Worm (Caenorhabditis elegans) whole organism, L4 larva: ENCODE measurements around the gene klp-17.
A peak's percentile ranks its signal among the peaks of the same experiment; 100 is the strongest.

ENCODE experiments used
- F10B5.3 ChIP-seq: sonication (generic microtip); optimal IDR thresholded peaks from 2 replicates; lab custom pipeline; 2016; ENCODE audit warnings: mild to moderate bottlenecking, missing genetic modification characterization, missing compliant biosample characterization
- F26F4.8 ChIP-seq: fragments of 200-800 bp; sonication (Bioruptor generic); conservative IDR thresholded peaks from 2 replicates; pipeline ENCODE4 v1.3.6; 2022; ENCODE audit warnings: missing genetic modification characterization, missing compliant biosample characterization
- F37D6.2 ChIP-seq: sonication (generic microtip); optimal IDR thresholded peaks from 2 replicates; lab custom pipeline; 2016; ENCODE audit warnings: mild to moderate bottlenecking, missing genetic modification characterization, missing compliant biosample characterization
- F49E8.2 ChIP-seq: sonication (generic microtip); optimal IDR thresholded peaks from 2 replicates; lab custom pipeline; 2016; ENCODE audit warnings: missing compliant biosample characterization, mild to moderate bottlenecking, missing genetic modification characterization, borderline replicate concordance
- R02D3.7 ChIP-seq: fragments of 150-350 bp; sonication (generic microtip); optimal IDR thresholded peaks from 3 replicates; lab custom pipeline; 2014; ENCODE audit warnings: missing biosample characterization, missing genetic modification characterization
- Y75B8A.6 ChIP-seq: fragments of 200-800 bp; sonication (Bioruptor generic); IDR thresholded peaks from 2 replicates; pipeline ENCODE4 v1.3.6; 2022; ENCODE audit warnings: missing genetic modification reagents, missing genetic modification characterization, missing compliant biosample characterization
- aha-1 ChIP-seq: fragments of 150-350 bp; peaks from one replicate; lab custom pipeline; 2014; ENCODE audit warnings: missing biosample characterization, missing genetic modification characterization
- aly-2 ChIP-seq: sonication (generic microtip); optimal IDR thresholded peaks from 2 replicates; lab custom pipeline; 2018; ENCODE audit warnings: missing biosample characterization, missing genetic modification characterization
- attf-4 ChIP-seq: sonication (generic microtip); optimal IDR thresholded peaks from 3 replicates; lab custom pipeline; 2017; ENCODE audit warnings: missing biosample characterization, missing genetic modification characterization
- ceh-28 ChIP-seq: fragments of 150-350 bp; optimal IDR thresholded peaks from 2 replicates; lab custom pipeline; 2014; ENCODE audit warnings: missing biosample characterization, missing genetic modification reagents, missing genetic modification characterization
- ceh-44 ChIP-seq: fragments of 200-800 bp; sonication (Bioruptor generic); IDR thresholded peaks from 2 replicates; pipeline ENCODE4 v1.3.6; 2022; ENCODE audit warnings: missing genetic modification reagents, missing genetic modification characterization, missing compliant biosample characterization
- ceh-62 ChIP-seq: sonication (generic microtip); optimal IDR thresholded peaks from 2 replicates; lab custom pipeline; 2017; ENCODE audit warnings: missing biosample characterization, missing genetic modification characterization
- ceh-82 ChIP-seq: sonication (generic microtip); optimal IDR thresholded peaks from 2 replicates; lab custom pipeline; 2017; ENCODE audit warnings: missing biosample characterization, missing genetic modification characterization
- daf-19 ChIP-seq: fragments of 200-800 bp; sonication (Bioruptor generic); conservative IDR thresholded peaks from 2 replicates; pipeline ENCODE4 v1.3.6; 2022; ENCODE audit warnings: missing genetic modification characterization, missing compliant biosample characterization
- daf-8 ChIP-seq: fragments of 200-800 bp; sonication (Bioruptor generic); IDR thresholded peaks from 2 replicates; pipeline ENCODE4 v1.3.6; 2022; ENCODE audit warnings: missing genetic modification characterization, missing compliant biosample characterization
- dve-1 ChIP-seq: sonication (generic microtip); optimal IDR thresholded peaks from 2 replicates; lab custom pipeline; 2017; ENCODE audit warnings: antibody characterized with exemption, mild to moderate bottlenecking, missing genetic modification characterization, missing compliant biosample characterization; ENCODE audit not compliant: insufficient read depth
- hif-1 ChIP-seq, 2 experiments: sonication (generic microtip); optimal IDR thresholded peaks; 2 replicates each; lab custom pipeline; 2016 to 2017; ENCODE audit warnings: missing compliant biosample characterization in 2 of 2, missing genetic modification characterization in 2 of 2, missing genetic modification reagents in 2 of 2, missing genotype in 2 of 2, mild to moderate bottlenecking in 1 of 2
- hlh-11 ChIP-seq: fragments of 200-800 bp; sonication (Bioruptor generic); optimal IDR thresholded peaks from 2 replicates; lab custom pipeline; 2018; ENCODE audit warnings: mild to moderate bottlenecking, missing genetic modification characterization, missing compliant biosample characterization
- hmg-1.1 ChIP-seq: fragments of 200-800 bp; sonication (Bioruptor generic); IDR thresholded peaks from 2 replicates; pipeline ENCODE4 v1.3.6; 2022; ENCODE audit warnings: missing genetic modification reagents, missing genetic modification characterization, missing compliant biosample characterization
- lin-1 ChIP-seq: fragments of 200-800 bp; sonication (Bioruptor generic); IDR thresholded peaks from 2 replicates; pipeline ENCODE4 v1.3.6; 2022; ENCODE audit warnings: missing genetic modification reagents, missing genetic modification characterization, missing compliant biosample characterization
- lin-38 ChIP-seq: fragments of 200-800 bp; sonication (Bioruptor generic); IDR thresholded peaks from 2 replicates; pipeline ENCODE4 v1.3.6; 2022; ENCODE audit warnings: missing genetic modification reagents, missing genetic modification characterization, missing compliant biosample characterization
- lin-39 ChIP-seq: fragments of 150-350 bp; optimal IDR thresholded peaks from 2 replicates; lab custom pipeline; 2014; ENCODE audit warnings: missing biosample characterization, missing genetic modification reagents, missing genetic modification characterization
- lir-3 ChIP-seq: sonication (generic microtip); optimal IDR thresholded peaks from 2 replicates; lab custom pipeline; 2016; ENCODE audit warnings: mild to moderate bottlenecking, missing genetic modification characterization, missing compliant biosample characterization
- mep-1 ChIP-seq: fragments of 150-350 bp; sonication (generic microtip); optimal IDR thresholded peaks from 3 replicates; lab custom pipeline; 2014; ENCODE audit warnings: missing biosample characterization, missing genetic modification characterization
- mes-2 ChIP-seq: sonication (generic microtip); optimal IDR thresholded peaks from 2 replicates; lab custom pipeline; 2016; ENCODE audit warnings: missing genotype, mild to moderate bottlenecking, missing genetic modification characterization, missing compliant biosample characterization; ENCODE audit not compliant: poor library complexity, severe bottlenecking
- nhr-10 ChIP-seq: fragments of 150-350 bp; optimal IDR thresholded peaks from 2 replicates; lab custom pipeline; 2014; ENCODE audit warnings: missing biosample characterization, missing genetic modification characterization
- nhr-102 ChIP-seq: sonication (generic microtip); optimal IDR thresholded peaks from 2 replicates; lab custom pipeline; 2016; ENCODE audit warnings: mild to moderate bottlenecking, missing genetic modification characterization, moderate library complexity, missing compliant biosample characterization
- nhr-11 ChIP-seq: fragments of 150-350 bp; optimal IDR thresholded peaks from 2 replicates; lab custom pipeline; 2014; ENCODE audit warnings: missing biosample characterization, missing genetic modification characterization
- nhr-111 ChIP-seq: fragments of 200-800 bp; sonication (Bioruptor generic); optimal IDR thresholded peaks from 2 replicates; lab custom pipeline; 2018; ENCODE audit warnings: mild to moderate bottlenecking, missing genetic modification characterization, missing compliant biosample characterization
- nhr-28 ChIP-seq: fragments of 150-350 bp; optimal IDR thresholded peaks from 2 replicates; lab custom pipeline; 2014; ENCODE audit warnings: missing biosample characterization, missing genetic modification characterization
- nhr-48 ChIP-seq: sonication (generic microtip); optimal IDR thresholded peaks from 2 replicates; lab custom pipeline; 2016; ENCODE audit warnings: mild to moderate bottlenecking, missing genetic modification characterization, missing compliant biosample characterization
- nhr-77 ChIP-seq: fragments of 150-350 bp; optimal IDR thresholded peaks from 2 replicates; lab custom pipeline; 2014; ENCODE audit warnings: missing biosample characterization, missing genetic modification characterization
- pqm-1 ChIP-seq: sonication (generic microtip); optimal IDR thresholded peaks from 2 replicates; lab custom pipeline; 2017; ENCODE audit warnings: missing biosample characterization, missing genetic modification characterization
- rbr-2 ChIP-seq: sonication (generic microtip); optimal IDR thresholded peaks from 2 replicates; lab custom pipeline; 2016; ENCODE audit warnings: missing genotype, missing genetic modification characterization, missing compliant biosample characterization
- skn-1 ChIP-seq: fragments of 150-350 bp; optimal IDR thresholded peaks from 2 replicates; lab custom pipeline; 2014; ENCODE audit warnings: missing biosample characterization, missing genetic modification characterization
- snpc-1.2 ChIP-seq: fragments of 200-800 bp; sonication (Bioruptor generic); IDR thresholded peaks from 2 replicates; pipeline ENCODE4 v1.3.6; 2022; ENCODE audit warnings: missing genetic modification reagents, missing genetic modification characterization, missing compliant biosample characterization
- snpc-4 ChIP-seq: fragments of 150-350 bp; optimal IDR thresholded peaks from 2 replicates; lab custom pipeline; 2014; ENCODE audit warnings: missing biosample characterization, missing genetic modification characterization
- spr-1 ChIP-seq: sonication (generic microtip); optimal IDR thresholded peaks from 2 replicates; lab custom pipeline; 2016; ENCODE audit warnings: mild to moderate bottlenecking, missing genetic modification characterization, missing compliant biosample characterization
- tag-97 ChIP-seq: fragments of 200-800 bp; sonication (Bioruptor generic); IDR thresholded peaks from 2 replicates; pipeline ENCODE4 v1.3.6; 2022; ENCODE audit warnings: missing genetic modification characterization, missing compliant biosample characterization
- unc-62 ChIP-seq, 3 experiments: fragments of 150-350 bp in 1 of 3; sonication (generic microtip); optimal IDR thresholded peaks in 2 of 3; peaks in 1 of 3; 1 replicate in 1 of 3; 2 replicates in 2 of 3; lab custom pipeline; 2014 to 2017; ENCODE audit warnings: missing biosample characterization in 3 of 3, missing genetic modification characterization in 3 of 3, missing genetic modification reagents in 3 of 3, missing genotype in 1 of 3
- zag-1 ChIP-seq: fragments of 150-350 bp; optimal IDR thresholded peaks from 2 replicates; lab custom pipeline; 2014; ENCODE audit warnings: missing biosample characterization, missing genetic modification characterization
- zfp-3 ChIP-seq: fragments of 200-800 bp; sonication (Bioruptor generic); conservative IDR thresholded peaks from 2 replicates; pipeline ENCODE4 v1.3.6; 2022; ENCODE audit warnings: missing genetic modification reagents, missing genetic modification characterization, missing compliant biosample characterization
- zip-2 ChIP-seq: fragments of 150-350 bp; optimal IDR thresholded peaks from 2 replicates; lab custom pipeline; 2014; ENCODE audit warnings: missing biosample characterization, missing genetic modification characterization
- ztf-11 ChIP-seq: fragments of 150-350 bp; optimal IDR thresholded peaks from 2 replicates; lab custom pipeline; 2014; ENCODE audit warnings: missing biosample characterization, missing genetic modification characterization
- ztf-7 ChIP-seq: fragments of 150-350 bp; optimal IDR thresholded peaks from 2 replicates; lab custom pipeline; 2014; ENCODE audit warnings: missing biosample characterization, missing genetic modification characterization

Gene klp-17

DNA sequence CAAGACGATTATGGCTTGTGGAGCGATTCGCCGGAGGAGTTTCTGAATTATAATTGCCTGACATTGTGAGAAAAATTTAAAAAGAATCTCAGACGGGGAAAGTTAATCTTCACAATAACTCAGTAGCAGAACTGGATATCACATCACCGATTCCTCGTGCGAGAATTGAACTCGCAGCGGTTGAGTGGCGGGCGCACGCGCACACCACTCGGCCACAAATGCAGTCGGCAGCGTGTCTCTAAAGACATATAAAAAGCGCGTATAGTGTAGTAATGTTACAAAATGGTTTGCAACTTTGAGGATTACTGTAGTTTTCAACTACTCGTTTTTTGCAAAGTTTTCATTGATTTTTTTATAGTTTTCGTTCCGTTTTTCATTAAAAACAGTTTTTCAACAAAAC lies 17.2 kb upstream of the klp-17 start (continued):
- peak; percentile 97 for TF ChIP-seq daf-19 (GFP tag; lab: Robert Waterston, UW)
- TF ChIP-seq zag-1 (tag; lab: Kevin White, UChicago) = no peak
- TF ChIP-seq lin-1 (GFP tag; lab: Robert Waterston, UW) = peak; percentile 92
- TF ChIP-seq ceh-44 (GFP tag; lab: Robert Waterston, UW) = peak; percentile 92; the same call in 1 of the 2 replicates
- peak; percentile 44 to 84 for TF ChIP-seq hif-1 (tag; optimal IDR thresholded peaks at IDR 0.05; lab: Kevin White, UChicago)
- peak; percentile 73 for TF ChIP-seq hlh-11 (tag; lab: Kevin White, UChicago)
- no peak for TF ChIP-seq aly-2 (tag; lab: Kevin White, UChicago)
- TF ChIP-seq attf-4 = no peak
- no peak for TF ChIP-seq snpc-4 (tag; lab: Kevin White, UChicago)
- TF ChIP-seq aha-1 = peak; percentile 98
- no peak for TF ChIP-seq nhr-11
- TF ChIP-seq nhr-10 (tag; lab: Kevin White, UChicago) = no peak
- TF ChIP-seq pqm-1 = no peak
- TF ChIP-seq nhr-77 (tag; lab: Kevin White, UChicago) = peak; percentile 64
- TF ChIP-seq lir-3 = peak; percentile 87
- no peak for TF ChIP-seq ztf-7 (tag; lab: Kevin White, UChicago)
- peak; percentile 75 for TF ChIP-seq nhr-102 (tag; lab: Kevin White, UChicago)
- no peak for TF ChIP-seq ceh-62 (tag; lab: Kevin White, UChicago)
- TF ChIP-seq rbr-2 = peak; percentile 87
- no peak for TF ChIP-seq nhr-28 (tag; lab: Kevin White, UChicago)

DNA sequence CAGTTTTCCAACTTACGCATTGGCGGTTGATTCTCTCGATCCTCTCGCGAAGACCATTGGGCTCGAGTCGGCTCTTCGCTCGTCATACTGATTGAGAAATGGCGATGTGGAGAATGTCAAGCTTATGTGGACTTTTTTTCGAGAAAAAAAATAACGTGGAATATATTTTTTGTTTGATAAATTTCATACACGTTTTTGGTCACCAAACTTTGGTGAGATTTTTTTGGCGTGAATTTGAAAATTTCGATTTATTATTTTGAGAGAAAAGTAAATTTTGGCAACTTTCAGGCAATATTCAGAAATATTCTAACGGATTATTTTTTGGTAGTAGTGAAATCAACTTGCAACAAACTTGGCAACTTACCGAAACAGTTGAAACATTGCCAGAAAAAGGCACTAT lies 11.6 kb upstream of the klp-17 start, which contains the start of gene W02B12.12:
Gene W02B12.12, minus strand, starts transcription at position 101 of the 400 bp plus-strand sequence.
- TF ChIP-seq unc-62 (GFP tag; optimal IDR thresholded peaks at IDR 0.05 in 1 of 2; lab: Kevin White, UChicago) (peak in 1 of 2 experiments; percentile 73), unc-62 (tag; optimal IDR thresholded peaks at IDR 0.05; lab: Kevin White, UChicago) (no peak), F26F4.8 (GFP tag; lab: Robert Waterston, UW) (no peak), ceh-28 (tag; lab: Kevin White, UChicago) (no peak)

DNA sequence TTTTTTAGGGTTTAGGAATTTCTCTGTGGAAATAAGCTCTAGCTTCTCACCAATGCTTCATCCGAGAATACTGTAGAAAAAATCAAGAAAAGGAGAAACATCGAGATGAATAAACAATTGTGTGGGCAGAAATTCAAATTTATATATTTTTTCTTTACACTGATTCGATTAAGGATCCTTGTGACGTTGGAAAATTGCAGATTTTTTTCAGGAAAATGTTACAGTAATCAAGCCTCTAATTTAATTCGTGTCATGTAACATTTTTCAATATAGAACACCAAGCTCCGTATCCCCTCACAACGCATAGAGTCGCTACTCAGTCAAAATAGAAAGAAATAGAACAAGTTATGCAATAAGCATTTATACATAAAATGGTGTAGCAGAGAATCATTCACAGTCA lies 9.0 kb upstream of the klp-17 start, which contains the start of gene W02B12.16:
Gene W02B12.16, minus strand, starts transcription at position 101 of the 400 bp plus-strand sequence.
- TF ChIP-seq dve-1 (tag; lab: Kevin White, UChicago) = no peak
- TF ChIP-seq aly-2 (tag; lab: Kevin White, UChicago) = no peak
- no peak for TF ChIP-seq nhr-102 (tag; lab: Kevin White, UChicago)
- no peak for TF ChIP-seq skn-1 (tag; lab: Kevin White, UChicago)
- no peak for TF ChIP-seq F10B5.3 (tag; lab: Kevin White, UChicago)
- no peak for TF ChIP-seq zfp-3
- TF ChIP-seq R02D3.7 (tag; lab: Kevin White, UChicago) = no peak
- TF ChIP-seq nhr-48 = no peak
- no peak for TF ChIP-seq ztf-11 (tag; lab: Kevin White, UChicago)
- TF ChIP-seq Y75B8A.6 (GFP tag; lab: Robert Waterston, UW) = no peak
- TF ChIP-seq lin-38 (GFP tag; lab: Robert Waterston, UW) = no peak

DNA sequence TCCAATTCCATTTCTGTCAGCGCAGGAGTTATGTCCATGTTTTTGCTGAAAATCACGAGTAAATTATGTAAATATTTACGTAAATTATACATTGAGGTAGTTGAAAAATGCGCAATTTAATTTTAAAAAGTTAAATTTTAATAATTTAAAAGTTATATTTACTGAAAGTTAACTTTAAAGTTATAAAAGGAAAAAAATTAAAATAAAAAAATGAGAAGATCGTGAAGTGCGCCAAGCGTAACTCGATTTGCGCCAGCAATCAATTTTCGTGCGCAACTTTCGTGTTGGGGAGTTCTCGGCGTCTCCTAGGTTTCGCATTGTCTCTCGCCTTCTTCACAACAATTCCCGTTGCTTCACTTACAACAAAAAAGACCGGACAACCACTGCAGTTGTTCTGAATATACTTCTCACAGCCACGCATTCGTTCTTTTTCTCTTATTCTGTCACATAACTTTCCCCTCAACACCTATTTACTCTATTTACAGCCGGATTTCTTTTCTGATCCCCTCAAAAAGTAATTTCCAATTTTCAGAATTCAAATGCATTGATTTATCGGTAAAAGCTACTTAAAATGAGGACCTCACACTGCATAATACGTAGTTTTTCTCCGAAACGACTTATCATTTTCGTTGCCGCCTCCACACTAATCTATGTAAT lies 6.2 kb upstream of the klp-17 start, which contains the start of the genes metl-1 and W02B12.11:
Gene metl-1, minus strand, starts transcription at position 51 of the 657 bp plus-strand sequence.
Gene W02B12.11, plus strand, starts transcription at position 337 of the 657 bp plus-strand sequence.
- TF ChIP-seq spr-1 (tag; lab: Kevin White, UChicago) (peak; percentile 84), F49E8.2 (peak; percentile 40), nhr-11 (peak; percentile 7), lin-39 (tag; lab: Kevin White, UChicago) (no peak), nhr-111 (no peak), zag-1 (tag; lab: Kevin White, UChicago) (no peak), nhr-10 (tag; lab: Kevin White, UChicago) (no peak), tag-97 (GFP tag; lab: Robert Waterston, UW) (no peak), zip-2 (tag; lab: Kevin White, UChicago) (peak; percentile 6), nhr-102 (tag; lab: Kevin White, UChicago) (peak; percentile 88), daf-8 (no peak), mep-1 (tag; lab: Kevin White, UChicago) (peak; percentile 89), hlh-11 (tag; lab: Kevin White, UChicago) (peak; percentile 83), ceh-82 (tag; lab: Kevin White, UChicago) (no peak), F37D6.2 (tag; lab: Kevin White, UChicago) (peak; percentile 45), hmg-1.1 (GFP tag; lab: Robert Waterston, UW) (peak; percentile 87), mes-2 (tag; lab: Kevin White, UChicago) (peak; percentile 93), snpc-1.2 (no peak; the same call in 1 of the 2 replicates), lin-1 (GFP tag; lab: Robert Waterston, UW) (peak; percentile 66), skn-1 (tag; lab: Kevin White, UChicago) (no peak)
